Worm (Caenorhabditis elegans) whole organism, L2 larva: ENCODE measurements around the gene Y19D10B.8.

Source experiments
- alr-1 ChIP-seq: fragments of 150-350 bp; optimal IDR thresholded peaks from 2 replicates; lab custom pipeline; 2014; ENCODE audit warnings: missing biosample characterization, missing genetic modification characterization
- ama-1 ChIP-seq: fragments of 150-350 bp; optimal IDR thresholded peaks from 2 replicates; lab custom pipeline; 2018; ENCODE audit warnings: inconsistent platforms
- egl-27 ChIP-seq: sonication (generic microtip); optimal IDR thresholded peaks from 3 replicates; lab custom pipeline; 2017; ENCODE audit warnings: missing biosample characterization, missing genetic modification reagents, missing genetic modification characterization
- elt-1 ChIP-seq: fragments of 150-350 bp; optimal IDR thresholded peaks from 2 replicates; lab custom pipeline; 2014; ENCODE audit warnings: missing biosample characterization, missing genetic modification characterization
- lin-13 ChIP-seq: fragments of 150-350 bp; optimal IDR thresholded peaks from 2 replicates; lab custom pipeline; 2014; ENCODE audit warnings: missing biosample characterization, missing genetic modification reagents, missing genetic modification characterization
- lsy-2 ChIP-seq, 2 experiments: fragments of 150-350 bp in 1 of 2; sonication (generic microtip) in 1 of 2; optimal IDR thresholded peaks; 2 replicates each; lab custom pipeline; 2014 to 2017; ENCODE audit warnings: missing biosample characterization in 2 of 2, missing genetic modification characterization in 2 of 2
- mdl-1 ChIP-seq, 2 experiments: fragments of 150-350 bp in 1 of 2; sonication (generic microtip) in 1 of 2; optimal IDR thresholded peaks; 2 replicates each; lab custom pipeline; 2017; ENCODE audit warnings: missing biosample characterization in 2 of 2, missing genetic modification characterization in 2 of 2
- sma-3 ChIP-seq: sonication (generic microtip); optimal IDR thresholded peaks from 2 replicates; lab custom pipeline; 2016; ENCODE audit warnings: missing genetic modification reagents, missing genetic modification characterization, missing compliant biosample characterization
- sma-9 ChIP-seq, 2 experiments: fragments of 150-350 bp in 1 of 2; sonication (generic microtip) in 1 of 2; optimal IDR thresholded peaks; 2 replicates each; lab custom pipeline; 2014 to 2016; ENCODE audit warnings: missing genetic modification characterization in 2 of 2, mild to moderate bottlenecking in 1 of 2, missing biosample characterization in 1 of 2, missing compliant biosample characterization in 1 of 2, missing genetic modification reagents in 1 of 2, moderate library complexity in 1 of 2
- unc-62 ChIP-seq: fragments of 150-350 bp; optimal IDR thresholded peaks from 2 replicates; lab custom pipeline; 2014; ENCODE audit warnings: missing biosample characterization, missing genetic modification reagents, missing genetic modification characterization
- zag-1 ChIP-seq: fragments of 150-350 bp; optimal IDR thresholded peaks from 2 replicates; lab custom pipeline; 2014; ENCODE audit warnings: missing biosample characterization, missing genetic modification characterization

DNA sequence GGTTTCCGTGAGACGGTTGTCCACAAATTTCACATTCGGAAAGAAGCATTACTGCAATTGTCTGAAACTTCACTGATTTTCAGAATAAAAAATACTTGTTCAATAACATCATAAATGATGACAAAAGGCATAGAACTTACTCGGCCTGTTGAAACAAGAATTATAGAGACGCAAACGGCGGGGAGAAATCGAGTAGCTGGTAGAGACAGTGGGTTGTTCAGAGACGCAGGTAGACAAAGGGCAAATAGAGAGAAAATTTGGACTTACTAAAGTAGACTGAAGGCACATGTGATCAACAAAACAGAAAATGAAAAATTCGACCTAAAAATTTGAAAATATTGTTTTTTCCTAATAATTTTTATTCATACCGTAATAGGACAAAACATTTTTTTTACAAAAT is 41.1 kb downstream of the Y19D10B.8 start, which contains the start of gene nhr-182:
- TF ChIP-seq ama-1 (lab: Kevin White, UChicago), result no peak
- no peak for TF ChIP-seq mdl-1 (tag; optimal IDR thresholded peaks at IDR 0.05; lab: Kevin White, UChicago)
- TF ChIP-seq zag-1, result no peak
- TF ChIP-seq unc-62 (GFP tag; lab: Kevin White, UChicago), result no peak
- TF ChIP-seq egl-27 (tag; lab: Kevin White, UChicago), result no peak
- no peak for TF ChIP-seq alr-1 (tag; lab: Kevin White, UChicago)
- no peak for TF ChIP-seq elt-1 (tag; lab: Kevin White, UChicago)
- TF ChIP-seq sma-3, result no peak
- TF ChIP-seq lsy-2 (tag; optimal IDR thresholded peaks at IDR 0.05; lab: Kevin White, UChicago), result peak in 1 of 2 experiments; percentile 28
- TF ChIP-seq lin-13 (GFP tag; lab: Kevin White, UChicago), result no peak
- peak; percentile 19 for TF ChIP-seq sma-9 (GFP tag; optimal IDR thresholded peaks at IDR 0.05; lab: Kevin White, UChicago)
- no peak for TF ChIP-seq sma-9 (tag; optimal IDR thresholded peaks at IDR 0.05; lab: Kevin White, UChicago)
